Worm (Caenorhabditis elegans) whole organism, young adult: ENCODE data around the gene cid-1.

ENCODE experiments used
- K12H6.12 ChIP-seq: fragments of 200-800 bp; sonication (Bioruptor generic); optimal IDR thresholded peaks from 2 replicates; lab custom pipeline; 2018; ENCODE audit warnings: mild to moderate bottlenecking, missing genetic modification characterization, missing compliant biosample characterization
- ama-1 ChIP-seq, 3 experiments: fragments of 150-350 bp in 1 of 3; sonication (generic microtip) in 2 of 3; optimal IDR thresholded peaks; 2 replicates each; lab custom pipeline; 2014 to 2018; ENCODE audit warnings: missing biosample characterization in 2 of 3, missing genetic modification characterization in 2 of 3, missing genetic modification reagents in 2 of 3
- snpc-4 ChIP-seq, 5 experiments: fragments of 150-350 bp in 1 of 5; sonication (generic microtip) in 4 of 5; optimal IDR thresholded peaks; 2 replicates each; lab custom pipeline; 2014 to 2018; ENCODE audit warnings: missing genetic modification characterization in 5 of 5, missing biosample characterization in 3 of 5, antibody characterized with exemption in 2 of 5, mild to moderate bottlenecking in 2 of 5, missing compliant biosample characterization in 2 of 5, missing genotype in 2 of 5, moderate library complexity in 2 of 5, missing genetic modification reagents in 1 of 5
- unc-62 ChIP-seq: fragments of 150-350 bp; optimal IDR thresholded peaks from 2 replicates; lab custom pipeline; 2014; ENCODE audit warnings: missing biosample characterization, missing genetic modification reagents, missing genetic modification characterization

DNA sequence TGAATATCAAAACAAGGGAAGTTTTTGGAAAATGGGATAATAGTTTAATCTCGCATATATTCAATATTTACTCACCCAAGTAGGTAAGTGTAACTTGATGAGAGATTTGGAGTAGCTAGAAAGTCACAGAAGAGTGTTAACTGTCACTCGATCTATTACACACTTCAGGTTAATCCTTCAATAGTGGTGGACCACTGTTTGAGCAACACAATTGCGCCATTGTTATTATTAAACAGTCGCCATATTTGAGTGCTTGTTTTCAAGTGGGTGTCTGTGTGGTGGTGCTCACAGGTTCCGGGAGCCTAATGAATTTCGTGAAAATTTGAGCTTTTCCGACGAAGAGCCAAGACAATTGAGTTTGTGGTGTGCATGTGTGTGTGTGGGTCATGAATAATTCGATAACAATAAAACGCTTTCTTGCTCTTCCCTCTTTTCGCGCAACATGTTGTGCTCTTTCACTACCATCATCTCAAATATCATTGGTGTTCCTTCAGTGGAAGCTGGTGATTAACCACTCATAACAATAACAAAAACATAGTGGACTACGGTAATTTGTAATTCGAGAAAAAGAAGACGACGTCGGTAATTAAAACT is 34.7 kb upstream of the cid-1 start:
- no peak for TF ChIP-seq ama-1 (optimal IDR thresholded peaks at IDR 0.05; lab: Kevin White, UChicago)
- TF ChIP-seq ama-1 (GFP tag; optimal IDR thresholded peaks at IDR 0.05; lab: Kevin White, UChicago): no peak
- no peak for TF ChIP-seq K12H6.12 (tag; lab: Kevin White, UChicago)
- TF ChIP-seq snpc-4 (GFP tag; optimal IDR thresholded peaks at IDR 0.05; lab: Kevin White, UChicago): no peak
- TF ChIP-seq snpc-4 (tag; optimal IDR thresholded peaks at IDR 0.05; lab: Kevin White, UChicago): no peak
- no peak for TF ChIP-seq unc-62
